Worm (Caenorhabditis elegans) whole organism, midembryonic: ENCODE data around the gene F35C11.4.

Source experiments
- cog-1 ChIP-seq: sonication (generic microtip); optimal IDR thresholded peaks from 2 replicates; lab custom pipeline; 2016; ENCODE audit warnings: missing genetic modification characterization, missing compliant biosample characterization
- flt-1 ChIP-seq: fragments of 200-800 bp; sonication (Bioruptor generic); IDR thresholded peaks from 2 replicates; pipeline ENCODE4 v1.3.6; 2022; ENCODE audit warnings: missing genetic modification characterization, missing compliant biosample characterization
- klf-2 ChIP-seq: fragments of 200-800 bp; sonication (Bioruptor generic); conservative IDR thresholded peaks from 2 replicates; pipeline ENCODE4 v1.3.6; 2022; ENCODE audit warnings: missing genetic modification reagents, missing genetic modification characterization, missing compliant biosample characterization
- tab-1 ChIP-seq: fragments of 200-800 bp; sonication (Bioruptor generic); IDR thresholded peaks from 2 replicates; pipeline ENCODE4 v1.3.6; 2022; ENCODE audit warnings: missing genetic modification characterization, missing compliant biosample characterization
- ztf-23 ChIP-seq: fragments of 200-800 bp; sonication (Bioruptor generic); IDR thresholded peaks from 2 replicates; pipeline ENCODE4 v1.3.6; 2022; ENCODE audit warnings: missing genetic modification reagents, missing genetic modification characterization, missing compliant biosample characterization

DNA sequence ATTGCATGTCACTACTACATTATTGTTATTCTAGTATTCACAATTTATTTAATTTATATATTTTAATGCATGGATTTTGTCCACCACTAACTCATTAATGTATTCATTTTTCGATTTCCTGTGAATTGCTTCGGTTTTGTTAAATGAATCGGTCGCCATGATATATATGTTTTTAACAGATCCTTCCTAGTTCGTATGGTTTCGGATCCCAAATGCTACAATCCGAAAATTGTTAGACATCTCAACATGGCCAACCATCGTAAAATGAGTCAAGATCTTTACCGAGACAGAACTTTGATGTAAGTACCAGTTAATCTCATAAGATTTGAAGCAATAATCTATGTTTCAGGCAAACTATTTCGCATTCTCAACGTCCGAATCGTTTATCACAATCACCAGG lies 24.3 kb downstream of the F35C11.4 start:
- TF ChIP-seq cog-1 (tag; lab: Kevin White, UChicago) = no peak
- no peak for TF ChIP-seq flt-1 (GFP tag; lab: Robert Waterston, UW)
- no peak for TF ChIP-seq klf-2 (GFP tag; lab: Robert Waterston, UW)
- TF ChIP-seq ztf-23 (GFP tag; lab: Robert Waterston, UW) = no peak
- TF ChIP-seq tab-1 (GFP tag; lab: Robert Waterston, UW) = no peak
